Worm (Caenorhabditis elegans) whole organism, midembryonic: Measurements from ENCODE around the gene cyp-25A2.

Experiments used
- T22C8.4 ChIP-seq: fragments of 200-800 bp; sonication (Bioruptor generic); IDR thresholded peaks from 2 replicates; pipeline ENCODE4 v1.3.6; 2022; ENCODE audit warnings: missing genetic modification characterization, missing compliant biosample characterization
- cog-1 ChIP-seq: sonication (generic microtip); optimal IDR thresholded peaks from 2 replicates; lab custom pipeline; 2016; ENCODE audit warnings: missing genetic modification characterization, missing compliant biosample characterization
- flt-1 ChIP-seq: fragments of 200-800 bp; sonication (Bioruptor generic); IDR thresholded peaks from 2 replicates; pipeline ENCODE4 v1.3.6; 2022; ENCODE audit warnings: missing genetic modification characterization, missing compliant biosample characterization
- klf-2 ChIP-seq: fragments of 200-800 bp; sonication (Bioruptor generic); conservative IDR thresholded peaks from 2 replicates; pipeline ENCODE4 v1.3.6; 2022; ENCODE audit warnings: missing genetic modification reagents, missing genetic modification characterization, missing compliant biosample characterization
- med-1 ChIP-seq: sonication (generic microtip); optimal IDR thresholded peaks from 2 replicates; lab custom pipeline; 2017; ENCODE audit warnings: missing genetic modification characterization, mild to moderate bottlenecking, missing compliant biosample characterization, antibody characterized with exemption, missing genetic modification reagents; ENCODE audit not compliant: insufficient read depth
- ref-1 ChIP-seq: fragments of 200-800 bp; sonication (Bioruptor generic); conservative IDR thresholded peaks from 2 replicates; pipeline ENCODE4 v1.3.6; 2022; ENCODE audit warnings: missing genetic modification reagents, missing genetic modification characterization, missing compliant biosample characterization
- tab-1 ChIP-seq: fragments of 200-800 bp; sonication (Bioruptor generic); IDR thresholded peaks from 2 replicates; pipeline ENCODE4 v1.3.6; 2022; ENCODE audit warnings: missing genetic modification characterization, missing compliant biosample characterization
- ztf-23 ChIP-seq: fragments of 200-800 bp; sonication (Bioruptor generic); IDR thresholded peaks from 2 replicates; pipeline ENCODE4 v1.3.6; 2022; ENCODE audit warnings: missing genetic modification reagents, missing genetic modification characterization, missing compliant biosample characterization
- ztf-29 ChIP-seq: fragments of 200-800 bp; sonication (Bioruptor generic); IDR thresholded peaks from 2 replicates; pipeline ENCODE4 v1.3.6; 2022; ENCODE audit warnings: missing genetic modification reagents, missing genetic modification characterization, missing compliant biosample characterization

Gene cyp-25A2

DNA sequence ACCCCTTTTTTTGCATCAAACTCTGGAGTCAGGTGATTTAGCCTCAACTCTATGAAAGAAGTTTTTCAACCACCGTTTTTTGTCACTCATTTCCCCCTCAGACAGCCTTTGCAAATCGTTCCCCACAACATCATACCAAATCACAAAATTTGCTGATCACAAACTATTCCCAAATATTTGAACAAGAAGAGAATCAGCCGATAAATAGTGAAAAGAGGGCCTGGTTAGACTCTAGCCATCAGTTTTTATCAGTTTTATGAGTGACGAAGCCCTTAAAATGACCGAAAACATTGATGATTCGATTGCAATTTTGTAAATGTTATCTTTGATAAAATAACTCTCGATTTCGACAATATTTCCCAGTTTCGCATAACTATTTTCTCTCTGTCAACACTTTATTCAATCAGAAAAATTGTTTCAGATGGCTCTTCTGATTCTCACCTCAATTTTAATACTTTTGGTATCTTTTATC lies at the start of gene cyp-25A2:
TSS of gene cyp-25A2 (plus strand) at position 422 of the 472 bp plus-strand sequence.
- no peak for TF ChIP-seq ref-1 (GFP tag; lab: Robert Waterston, UW)
- TF ChIP-seq T22C8.4 (GFP tag; lab: Robert Waterston, UW), result no peak
- no peak for TF ChIP-seq tab-1 (GFP tag; lab: Robert Waterston, UW)
- no peak for TF ChIP-seq cog-1 (tag; lab: Kevin White, UChicago)
- no peak for TF ChIP-seq ztf-23 (GFP tag; lab: Robert Waterston, UW)
- no peak for TF ChIP-seq flt-1
- no peak for TF ChIP-seq ztf-29 (GFP tag; lab: Robert Waterston, UW)
- TF ChIP-seq klf-2, result no peak
- TF ChIP-seq med-1 (GFP tag; lab: Kevin White, UChicago), result no peak

DNA sequence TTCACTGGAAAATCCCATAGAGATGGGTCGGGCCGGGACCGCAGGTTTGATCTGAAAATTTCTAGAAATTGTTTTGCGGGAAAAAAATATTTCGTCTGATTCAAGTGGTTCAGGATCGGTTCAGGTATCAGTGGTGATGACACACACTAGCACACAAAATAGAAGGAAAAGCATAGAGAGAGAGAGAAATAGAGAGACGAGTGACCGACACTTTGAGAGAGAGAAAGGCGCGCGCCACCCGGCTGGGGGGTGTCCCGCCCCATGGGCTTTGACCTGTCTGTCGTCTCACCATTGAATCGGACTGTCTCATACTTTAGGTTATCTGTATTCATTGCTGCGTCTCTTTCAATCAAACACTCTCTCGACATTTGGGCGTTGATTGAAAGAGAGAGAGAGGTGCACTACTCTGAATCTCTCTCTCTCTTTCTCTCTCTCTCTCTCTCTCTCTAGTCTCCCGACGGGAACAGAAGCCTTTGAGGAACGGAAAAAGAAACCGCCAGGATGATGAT lies 48.5 kb upstream of the cyp-25A2 start, which contains the start of gene acy-3:
TSS of gene acy-3 (minus strand) at position 51 of the 509 bp plus-strand sequence.
- TF ChIP-seq cog-1 (tag; lab: Kevin White, UChicago), result no peak
- TF ChIP-seq flt-1, result no peak
- 0 out of 2 replicates have a peak, but pooled peaks have one; percentile 27 for TF ChIP-seq tab-1 (GFP tag; lab: Robert Waterston, UW)
- TF ChIP-seq med-1 (GFP tag; lab: Kevin White, UChicago), result no peak

DNA sequence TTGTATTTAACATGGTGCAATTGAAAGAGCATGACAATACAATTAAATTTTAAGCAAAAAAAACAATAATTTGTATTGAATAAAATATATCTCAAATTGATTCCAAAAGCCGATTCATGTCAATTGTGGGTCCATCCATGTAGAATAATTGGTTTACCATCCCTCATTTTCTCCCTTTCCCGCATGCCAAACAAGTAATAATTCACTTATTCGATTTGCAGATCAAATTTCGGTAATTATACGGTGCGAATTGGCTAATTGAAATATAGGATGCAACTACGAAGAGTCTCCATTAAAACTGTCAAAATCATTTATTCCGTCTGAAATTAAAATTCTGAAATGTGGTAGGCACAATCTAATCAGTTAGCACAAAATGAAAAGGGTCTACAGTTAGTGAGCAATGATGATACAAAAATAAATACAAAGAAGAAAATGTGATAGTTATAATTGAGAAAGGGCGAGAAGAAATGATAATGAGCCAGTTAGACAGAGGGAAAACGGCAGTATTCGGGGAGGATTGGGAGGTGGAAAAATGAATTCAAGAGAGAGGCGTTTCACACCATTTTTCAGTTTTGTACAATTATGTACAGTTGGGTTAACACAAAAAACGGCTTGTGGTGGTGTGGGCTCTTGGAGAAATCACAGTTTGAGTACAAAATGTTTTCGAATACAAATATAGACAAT lies 45.2 kb upstream of the cyp-25A2 start:
- no peak for TF ChIP-seq flt-1
- no peak for TF ChIP-seq klf-2
- TF ChIP-seq T22C8.4 (GFP tag; lab: Robert Waterston, UW), result no peak
- no peak for TF ChIP-seq ref-1 (GFP tag; lab: Robert Waterston, UW)
- no peak for TF ChIP-seq ztf-23 (GFP tag; lab: Robert Waterston, UW)
- no peak for TF ChIP-seq ztf-29 (GFP tag; lab: Robert Waterston, UW)

DNA sequence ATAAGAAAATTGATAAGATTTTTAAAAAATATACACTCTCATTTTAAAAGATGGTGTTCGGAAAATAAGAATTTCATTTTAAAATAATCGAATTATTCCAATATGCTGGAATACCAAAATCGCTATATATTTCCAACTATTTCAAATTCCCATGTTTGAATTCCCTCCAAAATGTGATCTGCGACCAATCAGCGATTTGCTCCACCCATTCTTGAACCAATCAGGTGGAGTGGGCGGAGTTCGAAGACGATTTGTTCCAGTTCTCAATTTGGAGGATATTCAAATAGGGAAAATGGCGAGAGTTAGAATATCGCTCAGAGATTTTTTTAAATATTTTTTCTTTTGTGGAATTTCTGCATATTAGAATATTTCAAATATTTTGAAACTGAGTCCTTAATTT lies 44.2 kb upstream of the cyp-25A2 start:
- no peak for TF ChIP-seq ztf-29 (GFP tag; lab: Robert Waterston, UW)

DNA sequence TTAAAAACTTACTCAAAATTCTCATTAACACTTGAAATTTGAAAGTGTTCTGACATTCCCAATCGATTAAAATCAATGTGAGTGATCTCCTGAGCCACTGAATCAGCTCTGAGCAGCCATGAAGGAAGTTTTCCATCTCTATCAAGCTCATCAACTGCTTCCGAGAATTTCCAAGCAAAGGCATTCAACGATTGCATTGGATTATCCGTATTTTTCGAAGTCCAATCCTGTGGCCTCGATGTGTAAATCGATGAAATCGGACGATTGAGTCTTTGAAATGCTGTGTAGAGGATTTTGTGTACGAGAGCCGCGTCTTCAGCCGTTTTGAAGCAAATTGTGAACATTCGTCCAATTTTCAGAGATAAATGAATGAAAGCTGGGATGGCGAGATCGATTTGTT lies 39.1 kb upstream of the cyp-25A2 start:
- TF ChIP-seq ztf-29 (GFP tag; lab: Robert Waterston, UW) (no peak), tab-1 (GFP tag; lab: Robert Waterston, UW) (no peak)

DNA sequence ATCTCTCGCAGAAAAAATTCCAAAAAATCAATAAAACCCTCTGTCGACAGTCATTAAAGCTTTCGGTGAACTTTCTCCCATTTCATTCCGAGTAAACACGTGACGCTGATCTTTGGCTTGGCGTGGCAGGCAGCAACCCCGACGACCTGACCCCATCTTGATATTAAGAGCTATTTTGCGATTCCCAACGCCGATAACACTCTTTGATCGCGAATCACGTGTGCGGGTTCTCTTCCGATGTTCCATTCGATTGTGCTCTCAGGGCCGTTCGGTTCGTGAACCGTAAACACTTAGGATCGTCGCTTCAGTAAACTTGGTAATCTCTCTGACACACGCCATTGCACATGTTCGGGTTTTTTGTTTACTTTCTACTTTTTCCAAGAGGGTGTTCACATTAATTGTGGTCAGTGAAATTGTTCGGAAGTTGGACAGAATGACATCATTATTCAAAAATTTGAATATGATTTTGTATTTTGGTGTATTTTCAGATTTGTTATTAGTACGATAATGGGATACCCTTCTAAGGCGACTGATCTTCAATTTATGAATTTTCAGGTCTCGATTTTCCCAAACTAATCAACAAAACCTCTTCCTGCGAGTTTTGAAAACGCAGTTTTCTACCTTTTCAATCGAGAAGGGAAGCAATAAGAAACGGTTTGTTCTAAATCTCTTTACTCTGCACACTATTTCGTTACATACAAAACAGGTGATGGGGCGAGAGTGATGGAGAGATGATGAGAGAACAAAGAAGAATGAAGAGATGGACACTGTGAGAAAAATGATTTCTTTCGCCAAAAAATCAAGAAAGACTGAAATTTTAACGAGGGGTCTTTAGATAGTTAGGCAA lies 37.6 kb upstream of the cyp-25A2 start:
- TF ChIP-seq ztf-23 (GFP tag; lab: Robert Waterston, UW), result no peak
- TF ChIP-seq flt-1, result no peak
- 0 out of 2 replicates have a peak, but pooled peaks have one; percentile 8 for TF ChIP-seq T22C8.4 (GFP tag; lab: Robert Waterston, UW)
- TF ChIP-seq ztf-29 (GFP tag; lab: Robert Waterston, UW), result no peak
- no peak for TF ChIP-seq tab-1 (GFP tag; lab: Robert Waterston, UW)
- no peak for TF ChIP-seq ref-1 (GFP tag; lab: Robert Waterston, UW)

DNA sequence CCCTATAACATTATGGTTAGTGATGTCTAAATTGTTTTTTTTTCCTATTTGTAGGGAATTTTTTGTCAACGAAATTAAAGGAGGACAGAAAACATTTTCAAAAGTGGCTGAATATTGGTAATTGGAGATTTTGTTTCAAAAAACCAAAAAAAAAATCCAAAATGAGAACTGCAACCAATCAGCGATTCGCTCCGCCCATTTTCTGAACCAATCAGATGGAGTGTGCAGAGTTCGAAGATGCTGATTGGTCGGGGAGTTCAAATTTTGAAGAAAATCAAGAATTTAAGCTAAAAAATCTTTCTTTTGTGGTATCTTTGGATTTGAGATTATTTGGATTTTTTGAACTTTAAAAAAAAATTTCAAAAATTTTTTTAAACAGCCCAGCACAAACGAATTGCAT lies 36.6 kb upstream of the cyp-25A2 start:
- no peak for TF ChIP-seq tab-1 (GFP tag; lab: Robert Waterston, UW)
- TF ChIP-seq med-1 (GFP tag; lab: Kevin White, UChicago), result no peak
- TF ChIP-seq ztf-23 (GFP tag; lab: Robert Waterston, UW), result no peak
- TF ChIP-seq ztf-29 (GFP tag; lab: Robert Waterston, UW), result no peak
- TF ChIP-seq T22C8.4 (GFP tag; lab: Robert Waterston, UW), result no peak
- no peak for TF ChIP-seq klf-2
- no peak for TF ChIP-seq cog-1 (tag; lab: Kevin White, UChicago)
- TF ChIP-seq ref-1 (GFP tag; lab: Robert Waterston, UW), result no peak
- TF ChIP-seq flt-1, result no peak

DNA sequence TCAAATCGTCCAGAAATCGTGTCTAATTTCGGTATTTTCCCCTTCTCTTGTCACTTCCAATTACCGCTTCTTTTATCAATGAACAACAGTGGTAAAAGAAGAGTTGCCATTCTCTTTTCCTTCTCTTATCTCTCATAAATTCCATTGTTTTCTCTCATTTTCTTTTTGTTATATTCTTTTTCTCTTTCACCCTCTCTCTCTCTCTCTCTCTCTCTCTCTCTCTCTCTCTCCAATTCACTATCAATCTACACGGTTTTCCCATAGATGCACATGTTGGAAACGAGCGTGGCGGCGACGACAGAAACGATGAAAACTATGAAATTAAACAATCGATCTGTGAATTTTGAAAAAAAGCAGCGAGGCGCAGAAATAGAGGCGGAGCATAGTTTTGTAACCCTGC lies 35.8 kb upstream of the cyp-25A2 start:
- no peak for TF ChIP-seq flt-1
- TF ChIP-seq ref-1 (GFP tag; lab: Robert Waterston, UW), result no peak
- no peak for TF ChIP-seq T22C8.4 (GFP tag; lab: Robert Waterston, UW)
- TF ChIP-seq med-1 (GFP tag; lab: Kevin White, UChicago), result no peak
- 0 out of 2 replicates have a peak, but pooled peaks have one; percentile 34 for TF ChIP-seq ztf-23 (GFP tag; lab: Robert Waterston, UW)
- TF ChIP-seq cog-1 (tag; lab: Kevin White, UChicago), result no peak
- no peak for TF ChIP-seq tab-1 (GFP tag; lab: Robert Waterston, UW)

DNA sequence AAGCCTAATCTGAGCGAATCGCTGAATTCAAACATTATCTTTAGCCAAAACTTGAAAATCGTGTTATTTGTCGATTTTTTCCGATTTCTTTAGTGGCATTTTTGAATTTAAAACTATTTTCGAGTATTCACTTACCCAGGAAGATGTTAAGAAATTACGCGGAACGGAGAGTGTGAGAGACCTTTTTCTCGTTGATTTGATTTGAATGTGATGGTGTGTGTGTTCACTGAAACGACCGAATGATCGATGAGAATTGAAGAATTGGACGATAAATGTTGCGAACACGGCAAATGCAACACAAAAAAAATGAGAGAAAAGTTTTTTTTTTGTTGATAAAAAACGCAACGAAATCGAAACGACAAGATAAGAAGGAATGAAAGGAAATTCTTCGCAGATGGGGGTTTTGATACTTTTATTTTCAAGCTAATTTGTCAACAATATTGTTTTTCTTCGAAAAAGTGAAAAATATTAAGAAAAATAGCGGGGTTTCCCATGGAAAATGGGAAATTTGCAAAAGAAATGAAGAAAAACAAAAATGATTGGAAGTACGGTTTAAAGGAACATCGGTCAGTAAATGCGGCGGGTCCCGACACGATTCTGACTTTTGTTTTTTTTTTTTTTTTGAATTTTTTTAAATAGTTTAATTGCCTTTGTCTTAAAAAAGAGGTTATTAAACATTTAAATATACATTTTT lies 34.6 kb upstream of the cyp-25A2 start, which contains the start of gene mtm-3:
TSS of gene mtm-3 (minus strand) at position 228 of the 694 bp plus-strand sequence.
- TF ChIP-seq ztf-23 (GFP tag; lab: Robert Waterston, UW), result no peak
- no peak for TF ChIP-seq ztf-29 (GFP tag; lab: Robert Waterston, UW)
- no peak for TF ChIP-seq cog-1 (tag; lab: Kevin White, UChicago)
- TF ChIP-seq flt-1, result no peak
- TF ChIP-seq ref-1 (GFP tag; lab: Robert Waterston, UW), result no peak
- TF ChIP-seq med-1 (GFP tag; lab: Kevin White, UChicago), result no peak
- no peak for TF ChIP-seq tab-1 (GFP tag; lab: Robert Waterston, UW)
- no peak for TF ChIP-seq T22C8.4 (GFP tag; lab: Robert Waterston, UW)
- TF ChIP-seq klf-2, result no peak
